Fruit fly (Drosophila melanogaster) whole organism, embryonic: ENCODE measurements around the gene RpL8.

Experiments used
- Blimp-1 ChIP-seq: fragments of 200-800 bp; sonication (Bioruptor generic); optimal IDR thresholded peaks from 3 replicates; lab custom pipeline; 2018; ENCODE audit warnings: missing biosample characterization, missing genetic modification characterization, mild to moderate bottlenecking, moderate library complexity, missing genetic modification reagents
- CG11093 ChIP-seq: fragments of 200-800 bp; sonication (Bioruptor generic); IDR thresholded peaks from 3 replicates; pipeline ENCODE4 v1.3.6; 2022; ENCODE audit warnings: missing biosample characterization, missing genetic modification characterization
- CG11456 ChIP-seq: fragments of 200-800 bp; sonication (Bioruptor generic); IDR thresholded peaks from 3 replicates; pipeline ENCODE4 v1.3.6; 2022; ENCODE audit warnings: missing biosample characterization, missing genetic modification characterization
- CG11560 ChIP-seq: fragments of 200-800 bp; sonication (Bioruptor generic); IDR thresholded peaks from 3 replicates; pipeline ENCODE4 v1.3.6; 2022; ENCODE audit warnings: missing biosample characterization, missing genetic modification characterization
- CG12942 ChIP-seq: fragments of 200-800 bp; sonication (Bioruptor generic); optimal IDR thresholded peaks from 3 replicates; lab custom pipeline; 2016; ENCODE audit warnings: missing biosample characterization, missing genetic modification characterization
- CG13123 ChIP-seq: fragments of 200-800 bp; sonication (Bioruptor generic); optimal IDR thresholded peaks from 2 replicates; lab custom pipeline; 2016; ENCODE audit warnings: missing biosample characterization, missing genetic modification characterization
- CG15696 ChIP-seq: fragments of 200-800 bp; sonication (Bioruptor generic); optimal IDR thresholded peaks from 2 replicates; lab custom pipeline; 2019; ENCODE audit warnings: missing biosample characterization, mild to moderate bottlenecking, missing genetic modification characterization, moderate library complexity
- CG16813 ChIP-seq: fragments of 200-800 bp; sonication (Bioruptor generic); IDR thresholded peaks from 3 replicates; pipeline ENCODE4 v1.3.6; 2022; ENCODE audit warnings: missing biosample characterization, missing genetic modification characterization; ENCODE audit not compliant: partially characterized antibody
- CG1792 ChIP-seq: fragments of 200-800 bp; sonication (Bioruptor generic); optimal IDR thresholded peaks from 2 replicates; lab custom pipeline; 2016; ENCODE audit warnings: missing biosample characterization, missing genetic modification characterization
- CG18262 ChIP-seq: fragments of 200-800 bp; optimal IDR thresholded peaks from 3 replicates; lab custom pipeline; 2019; ENCODE audit warnings: missing biosample characterization, mild to moderate bottlenecking, missing genetic modification characterization, moderate library complexity
- CG2712 ChIP-seq: fragments of 200-800 bp; optimal IDR thresholded peaks from 3 replicates; lab custom pipeline; 2019; ENCODE audit warnings: missing biosample characterization, mild to moderate bottlenecking, missing genetic modification characterization, moderate library complexity
- CG3065 ChIP-seq: fragments of 200-800 bp; sonication (Bioruptor generic); optimal IDR thresholded peaks from 2 replicates; lab custom pipeline; 2016; ENCODE audit warnings: missing biosample characterization, missing genetic modification characterization
- CG32772 ChIP-seq: fragments of 200-800 bp; sonication (Bioruptor generic); IDR thresholded peaks from 2 replicates; pipeline ENCODE4 v1.3.6; 2022; ENCODE audit warnings: missing biosample characterization, missing genetic modification characterization
- CG4328 ChIP-seq: fragments of 200-800 bp; sonication (Bioruptor generic); optimal IDR thresholded peaks from 3 replicates; lab custom pipeline; 2017; ENCODE audit warnings: missing biosample characterization, missing genetic modification reagents, missing genetic modification characterization
- CG43689 ChIP-seq: fragments of 200-800 bp; sonication (Bioruptor generic); IDR thresholded peaks from 2 replicates; pipeline ENCODE4 v1.3.6; 2022; ENCODE audit warnings: missing biosample characterization, missing genetic modification characterization
- CG4404 ChIP-seq: fragments of 200-800 bp; sonication (Bioruptor generic); IDR thresholded peaks from 2 replicates; pipeline ENCODE4 v1.3.6; 2022; ENCODE audit warnings: missing biosample characterization, missing genetic modification characterization
- CG5245 ChIP-seq: fragments of 200-800 bp; sonication (Bioruptor generic); optimal IDR thresholded peaks from 3 replicates; lab custom pipeline; 2016; ENCODE audit warnings: missing biosample characterization, missing genetic modification characterization
- CG6175 ChIP-seq: fragments of 200-800 bp; sonication (Bioruptor generic); IDR thresholded peaks from 3 replicates; pipeline ENCODE4 v1.3.6; 2022; ENCODE audit warnings: missing biosample characterization, missing genetic modification characterization
- CG6254 ChIP-seq: fragments of 200-800 bp; sonication (Bioruptor generic); optimal IDR thresholded peaks from 3 replicates; lab custom pipeline; 2017; ENCODE audit warnings: mild to moderate bottlenecking, missing biosample characterization, missing genetic modification reagents, missing genetic modification characterization
- CG6654 ChIP-seq: fragments of 200-800 bp; sonication (Bioruptor generic); optimal IDR thresholded peaks from 2 replicates; lab custom pipeline; 2017; ENCODE audit warnings: missing biosample characterization, mild to moderate bottlenecking, missing genetic modification characterization
- CG7357 ChIP-seq: fragments of 200-800 bp; sonication (Bioruptor generic); IDR thresholded peaks from 3 replicates; pipeline ENCODE4 v1.3.6; 2022; ENCODE audit warnings: missing biosample characterization, missing genetic modification characterization
- CG8924 ChIP-seq: fragments of 200-800 bp; optimal IDR thresholded peaks from 3 replicates; lab custom pipeline; 2019; ENCODE audit warnings: missing biosample characterization, mild to moderate bottlenecking, missing genetic modification characterization, moderate library complexity
- CG9609 ChIP-seq: fragments of 200-800 bp; sonication (Bioruptor generic); optimal IDR thresholded peaks from 3 replicates; lab custom pipeline; 2016; ENCODE audit warnings: missing biosample characterization, missing genetic modification characterization
- CG9797 ChIP-seq: fragments of 200-800 bp; sonication (Bioruptor generic); optimal IDR thresholded peaks from 3 replicates; lab custom pipeline; 2018; ENCODE audit warnings: missing biosample characterization, mild to moderate bottlenecking, missing genetic modification characterization
- CTCF ChIP-seq: fragments of 200-800 bp; sonication (Bioruptor generic); optimal IDR thresholded peaks from 2 replicates; lab custom pipeline; 2017; ENCODE audit warnings: missing biosample characterization, mild to moderate bottlenecking, missing genetic modification characterization, moderate library complexity
- CrebB ChIP-seq: fragments of 200-800 bp; sonication (Bioruptor generic); optimal IDR thresholded peaks from 3 replicates; lab custom pipeline; 2018; ENCODE audit warnings: missing biosample characterization, mild to moderate bottlenecking, missing genetic modification characterization
- Dad ChIP-seq: fragments of 200-800 bp; sonication (Bioruptor generic); optimal IDR thresholded peaks from 3 replicates; lab custom pipeline; 2016; ENCODE audit warnings: missing biosample characterization, missing genetic modification characterization
- Dbx ChIP-seq: fragments of 200-800 bp; sonication (Bioruptor generic); IDR thresholded peaks from 3 replicates; pipeline ENCODE4 v1.3.6; 2022; ENCODE audit warnings: missing biosample characterization, missing genetic modification characterization
- Eip74EF ChIP-seq, 2 experiments: fragments of 200-800 bp in 1 of 2; fragments of >200 bp in 1 of 2; sonication (Bioruptor generic) in 1 of 2; optimal IDR thresholded peaks; 2 replicates each; lab custom pipeline; 2017 to 2019; ENCODE audit warnings: missing biosample characterization in 2 of 2, missing genetic modification characterization in 2 of 2, mild to moderate bottlenecking in 1 of 2, moderate library complexity in 1 of 2
- Hey ChIP-seq: fragments of 200-800 bp; sonication (Bioruptor generic); optimal IDR thresholded peaks from 3 replicates; lab custom pipeline; 2018; ENCODE audit warnings: missing biosample characterization, mild to moderate bottlenecking, missing genetic modification characterization
- HmgD ChIP-seq: fragments of 200-800 bp; sonication (Bioruptor generic); optimal IDR thresholded peaks from 3 replicates; lab custom pipeline; 2016; ENCODE audit warnings: missing biosample characterization, missing genetic modification characterization
- Hr51 ChIP-seq, 2 experiments: fragments of 200-800 bp; sonication (Bioruptor generic); optimal IDR thresholded peaks; 2 replicates in 1 of 2; 3 replicates in 1 of 2; lab custom pipeline; 2016 to 2018; ENCODE audit warnings: missing biosample characterization in 2 of 2, missing genetic modification characterization in 2 of 2, mild to moderate bottlenecking in 1 of 2, moderate library complexity in 1 of 2
- NK7.1 ChIP-seq: fragments of 200-800 bp; sonication (Bioruptor generic); optimal IDR thresholded peaks from 3 replicates; lab custom pipeline; 2016; ENCODE audit warnings: missing biosample characterization, missing genetic modification characterization
- Side ChIP-seq: fragments of 200-800 bp; sonication (Bioruptor generic); optimal IDR thresholded peaks from 2 replicates; lab custom pipeline; 2016; ENCODE audit warnings: missing biosample characterization, missing genetic modification characterization
- Six4 ChIP-seq: fragments of 200-800 bp; sonication (Bioruptor generic); optimal IDR thresholded peaks from 2 replicates; lab custom pipeline; 2016; ENCODE audit warnings: missing biosample characterization, missing genetic modification characterization
- Xbp1 ChIP-seq: fragments of 200-800 bp; sonication (Bioruptor generic); optimal IDR thresholded peaks from 3 replicates; lab custom pipeline; 2016; ENCODE audit warnings: missing biosample characterization, mild to moderate bottlenecking, missing genetic modification characterization
- abd-A ChIP-seq: fragments of 200-800 bp; sonication (Bioruptor generic); optimal IDR thresholded peaks from 3 replicates; lab custom pipeline; 2019; ENCODE audit warnings: missing biosample characterization, mild to moderate bottlenecking, missing genetic modification characterization, moderate library complexity
- aop ChIP-seq: fragments of 200-800 bp; sonication (Bioruptor generic); IDR thresholded peaks from 2 replicates; pipeline ENCODE4 v1.3.6; 2022; ENCODE audit warnings: missing biosample characterization, missing genetic modification characterization
- br ChIP-seq: fragments of >200 bp; optimal IDR thresholded peaks from 2 replicates; lab custom pipeline; 2017
- bsh ChIP-seq, 2 experiments: fragments of 200-800 bp; sonication (Bioruptor generic); optimal IDR thresholded peaks; 2 replicates each; lab custom pipeline; 2017 to 2018; ENCODE audit warnings: mild to moderate bottlenecking in 2 of 2, missing biosample characterization in 2 of 2, missing genetic modification characterization in 2 of 2, moderate library complexity in 1 of 2
- dmrt11E ChIP-seq: fragments of 200-800 bp; sonication (Bioruptor generic); optimal IDR thresholded peaks from 3 replicates; lab custom pipeline; 2018; ENCODE audit warnings: missing biosample characterization, mild to moderate bottlenecking, missing genetic modification characterization, moderate library complexity
- exex ChIP-seq: fragments of 200-800 bp; sonication (Bioruptor generic); optimal IDR thresholded peaks from 4 replicates; lab custom pipeline; 2018; ENCODE audit warnings: missing biosample characterization, mild to moderate bottlenecking, missing genetic modification characterization, moderate library complexity
- lbe ChIP-seq: fragments of 200-800 bp; sonication (Bioruptor generic); optimal IDR thresholded peaks from 2 replicates; lab custom pipeline; 2016; ENCODE audit warnings: missing biosample characterization, mild to moderate bottlenecking, missing genetic modification characterization
- nau ChIP-seq: fragments of 200-800 bp; sonication (Bioruptor generic); optimal IDR thresholded peaks from 3 replicates; lab custom pipeline; 2017; ENCODE audit warnings: missing biosample characterization, mild to moderate bottlenecking, missing genetic modification characterization, missing genetic modification reagents
- odd ChIP-seq: fragments of 200-800 bp; sonication (Bioruptor generic); optimal IDR thresholded peaks from 2 replicates; lab custom pipeline; 2017; ENCODE audit warnings: missing biosample characterization, mild to moderate bottlenecking, missing genetic modification characterization
- pita ChIP-seq: fragments of 200-800 bp; sonication (Bioruptor generic); optimal IDR thresholded peaks from 2 replicates; lab custom pipeline; 2017; ENCODE audit warnings: missing biosample characterization, mild to moderate bottlenecking, missing genetic modification characterization
- sim ChIP-seq: fragments of 200-800 bp; sonication (Bioruptor generic); IDR thresholded peaks from 2 replicates; pipeline ENCODE4 v1.3.6; 2022; ENCODE audit warnings: missing biosample characterization, missing genetic modification characterization
- slou ChIP-seq: fragments of 200-800 bp; sonication (Bioruptor generic); optimal IDR thresholded peaks from 3 replicates; lab custom pipeline; 2016; ENCODE audit warnings: missing biosample characterization, missing genetic modification characterization
- slp2 ChIP-seq: fragments of 200-800 bp; sonication (Bioruptor generic); optimal IDR thresholded peaks from 2 replicates; lab custom pipeline; 2016; ENCODE audit warnings: missing biosample characterization, missing genetic modification characterization
- sr ChIP-seq: fragments of 200-800 bp; sonication (Bioruptor generic); IDR thresholded peaks from 3 replicates; pipeline ENCODE4 v1.3.6; 2022; ENCODE audit warnings: missing biosample characterization, missing genetic modification characterization

RpL8 gene

dm6 chr3L:2589911-2590763 lies 2.9 kb downstream of the RpL8 start (continued):
- TF ChIP-seq Blimp-1 (GFP tag; lab: Kevin White, UChicago), result peak; percentile 64
- TF ChIP-seq CG11456 (GFP tag; lab: Robert Waterston, UW), result no peak
- TF ChIP-seq pita (GFP tag; lab: Kevin White, UChicago), result no peak
- TF ChIP-seq CTCF (GFP tag; lab: Kevin White, UChicago), result peak; percentile 8
- peak; percentile 67 for TF ChIP-seq CG4328 (GFP tag; lab: Kevin White, UChicago)
- TF ChIP-seq Hey (tag; lab: Kevin White, UChicago), result no peak
- TF ChIP-seq Dad, result no peak
- TF ChIP-seq bsh (GFP tag; optimal IDR thresholded peaks at IDR 0.05; lab: Kevin White, UChicago), result peak in 1 of 2 experiments; percentile 74
- TF ChIP-seq CG1792, result no peak
- TF ChIP-seq CG6175 (GFP tag; lab: Robert Waterston, UW), result no peak
- peak; percentile 80; the same call in 2 of the 3 replicates for TF ChIP-seq Dbx
- TF ChIP-seq CG15696 (tag; lab: Kevin White, UChicago), result peak; percentile 84
- no peak for TF ChIP-seq CG18262
- TF ChIP-seq NK7.1 (GFP tag; lab: Kevin White, UChicago), result no peak
- TF ChIP-seq CG12942 (GFP tag; lab: Kevin White, UChicago), result peak; percentile 26
- peak; percentile 62; the same call in 2 of the 3 replicates for TF ChIP-seq sr (GFP tag; lab: Robert Waterston, UW)
- peak; percentile 61; the same call in 1 of the 2 replicates for TF ChIP-seq aop (GFP tag; lab: Robert Waterston, UW)
- TF ChIP-seq lbe (GFP tag; lab: Kevin White, UChicago), result no peak
- peak; percentile 53 for TF ChIP-seq slou (GFP tag; lab: Kevin White, UChicago)
- no peak for TF ChIP-seq CG4404 (GFP tag; lab: Robert Waterston, UW)
- TF ChIP-seq CG43689 (GFP tag; lab: Robert Waterston, UW), result no peak
- no peak for TF ChIP-seq CG11560 (tag; lab: Robert Waterston, UW)
- no peak for TF ChIP-seq abd-A (tag; lab: Kevin White, UChicago)
- TF ChIP-seq HmgD (GFP tag; lab: Kevin White, UChicago), result peak; percentile 10
- no peak for TF ChIP-seq CG9609 (GFP tag; lab: Kevin White, UChicago)
- peak; percentile 66 for TF ChIP-seq CG2712 (tag; lab: Kevin White, UChicago)
- no peak; the same call in 1 of the 2 replicates for TF ChIP-seq CG32772
- peak; percentile 7 for TF ChIP-seq CG6654 (GFP tag; lab: Kevin White, UChicago)
- no peak for TF ChIP-seq CG9797 (GFP tag; lab: Kevin White, UChicago)
- TF ChIP-seq slp2 (GFP tag; lab: Kevin White, UChicago), result no peak
- peak in 1 of 2 experiments; percentile 86 for TF ChIP-seq Hr51 (GFP tag; optimal IDR thresholded peaks at IDR 0.05; lab: Kevin White, UChicago)
- TF ChIP-seq CG3065 (GFP tag; lab: Kevin White, UChicago), result no peak
- TF ChIP-seq CG11093 (GFP tag; lab: Robert Waterston, UW), result peak; percentile 64
- no peak for TF ChIP-seq CG7357 (GFP tag; lab: Robert Waterston, UW)
- peak; percentile 60 for TF ChIP-seq CG13123 (GFP tag; lab: Kevin White, UChicago)
- TF ChIP-seq CG6254, result peak; percentile 22
- TF ChIP-seq CG16813 (GFP tag; lab: Robert Waterston, UW), result peak; percentile 85
- TF ChIP-seq sim, result no peak
- TF ChIP-seq Eip74EF (GFP tag; optimal IDR thresholded peaks at IDR 0.05; lab: Kevin White, UChicago), result peak in 1 of 2 experiments; percentile 62
- TF ChIP-seq Side, result no peak
- TF ChIP-seq CG5245 (GFP tag; lab: Kevin White, UChicago), result no peak
- TF ChIP-seq dmrt11E, result peak; percentile 77
- peak; percentile 54 for TF ChIP-seq exex (tag; lab: Kevin White, UChicago)
- TF ChIP-seq CrebB, result peak; percentile 45
- peak; percentile 37 for TF ChIP-seq Six4
- peak; percentile 51 for TF ChIP-seq nau
- TF ChIP-seq CG8924 (tag; lab: Kevin White, UChicago), result peak; percentile 88
- TF ChIP-seq odd (GFP tag; lab: Kevin White, UChicago), result peak; percentile 83
- no peak for TF ChIP-seq br (lab: Kevin White, UChicago)
- peak; percentile 80 for TF ChIP-seq Xbp1 (GFP tag; lab: Kevin White, UChicago)
